Worm (Caenorhabditis elegans): ENCODE results near the gene srt-7.

ce11 chrV:3124912-3125311 is 43.3 kb downstream of the srt-7 start, which contains the start of gene Y73C8C.12:
- TF ChIP-seq tab-1 (GFP tag; IDR thresholded peaks at IDR 0.05) (no peak), ref-1 (GFP tag; conservative IDR thresholded peaks at IDR 0.05) (no peak), ztf-23 (GFP tag; IDR thresholded peaks at IDR 0.05) (no peak), med-1 (GFP tag; optimal IDR thresholded peaks at IDR 0.05; ENCODE audit: insufficient read depth) (no peak), T22C8.4 (GFP tag; IDR thresholded peaks at IDR 0.05) (no peak), flt-1 (GFP tag; IDR thresholded peaks at IDR 0.05) (no peak), cog-1 (tag; optimal IDR thresholded peaks at IDR 0.05) (no peak)

Data from whole organism, midembryonic.